Worm (Caenorhabditis elegans): Measurements from ENCODE around the gene nep-15.

DNA sequence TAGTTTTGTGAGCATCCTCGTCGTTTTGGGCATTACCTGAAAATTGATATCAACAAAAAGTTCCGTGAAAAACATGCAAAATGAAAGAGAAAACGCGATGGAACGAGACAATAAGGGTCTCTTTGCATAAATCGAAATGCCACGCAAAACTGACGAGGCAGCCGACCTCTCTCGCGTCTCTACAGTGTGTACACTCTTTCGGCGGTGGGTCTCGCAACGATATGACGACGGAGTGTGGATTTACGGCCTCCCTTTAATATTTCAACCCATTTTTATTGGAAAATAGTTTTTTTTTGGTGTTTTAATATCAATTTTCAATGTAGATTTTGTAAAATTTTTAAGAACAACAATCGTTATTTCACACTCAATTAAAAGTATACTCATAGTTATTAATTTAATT lies 50.0 kb downstream of the nep-15 start, which contains the start of gene tag-123:
- TF ChIP-seq unc-62 (GFP tag; optimal IDR thresholded peaks at IDR 0.05), result no peak
- peak; percentile 40 for TF ChIP-seq ces-1 (GFP tag; optimal IDR thresholded peaks at IDR 0.05)
- no peak for TF ChIP-seq ztf-11 (tag; optimal IDR thresholded peaks at IDR 0.05)
- no peak for TF ChIP-seq ceh-43 (GFP tag; optimal IDR thresholded peaks at IDR 0.05)
- no peak for TF ChIP-seq nhr-76 (tag; optimal IDR thresholded peaks at IDR 0.05)
- no peak for TF ChIP-seq blmp-1 (tag; optimal IDR thresholded peaks at IDR 0.05)
